Worm (Caenorhabditis elegans) whole organism, young adult: ENCODE results near the gene T21D12.7.

ENCODE experiments used
- F33H1.4 ChIP-seq: fragments of 200-800 bp; sonication (Bioruptor generic); IDR thresholded peaks from 2 replicates; pipeline ENCODE4 v1.3.6; 2022; ENCODE audit warnings: missing genetic modification reagents, missing genetic modification characterization, missing compliant biosample characterization
- K11D2.4 ChIP-seq: fragments of 200-800 bp; sonication (Bioruptor generic); IDR thresholded peaks from 2 replicates; pipeline ENCODE4 v1.3.6; 2022; ENCODE audit warnings: missing genetic modification reagents, missing genetic modification characterization, missing compliant biosample characterization
- T07F8.4 ChIP-seq: sonication (generic microtip); optimal IDR thresholded peaks from 2 replicates; lab custom pipeline; 2016; ENCODE audit warnings: mild to moderate bottlenecking, missing genetic modification characterization, moderate library complexity, missing compliant biosample characterization
- Y53F4B.3 ChIP-seq: fragments of 200-800 bp; sonication (Bioruptor generic); IDR thresholded peaks from 2 replicates; pipeline ENCODE4 v1.3.6; 2022; ENCODE audit warnings: missing genetic modification reagents, missing genetic modification characterization, missing compliant biosample characterization
- Y53G8AR.9 ChIP-seq: fragments of 200-800 bp; sonication (Bioruptor generic); conservative IDR thresholded peaks from 2 replicates; pipeline ENCODE4 v1.3.6; 2022; ENCODE audit warnings: missing genetic modification reagents, missing genetic modification characterization, missing compliant biosample characterization
- atf-7 ChIP-seq: sonication (generic microtip); optimal IDR thresholded peaks from 2 replicates; lab custom pipeline; 2017; ENCODE audit warnings: mild to moderate bottlenecking, missing genetic modification characterization, missing compliant biosample characterization
- ccch-3 ChIP-seq: fragments of 200-800 bp; sonication (Bioruptor generic); optimal IDR thresholded peaks from 2 replicates; lab custom pipeline; 2018; ENCODE audit warnings: mild to moderate bottlenecking, missing genetic modification characterization, missing compliant biosample characterization
- ceh-100 ChIP-seq: fragments of 200-800 bp; sonication (Bioruptor generic); IDR thresholded peaks from 2 replicates; pipeline ENCODE4 v1.3.6; 2022; ENCODE audit warnings: missing genetic modification reagents, missing genetic modification characterization, missing compliant biosample characterization
- dpl-1 ChIP-seq: fragments of 150-350 bp; optimal IDR thresholded peaks from 2 replicates; lab custom pipeline; 2014; ENCODE audit warnings: missing biosample characterization, missing genetic modification reagents, missing genetic modification characterization
- egrh-3 ChIP-seq: fragments of 200-800 bp; sonication (Bioruptor generic); IDR thresholded peaks from 2 replicates; pipeline ENCODE4 v1.3.6; 2022; ENCODE audit warnings: missing genetic modification reagents, missing genetic modification characterization, missing compliant biosample characterization
- hmg-1.2 ChIP-seq: fragments of 200-800 bp; sonication (Bioruptor generic); IDR thresholded peaks from 2 replicates; pipeline ENCODE4 v1.3.6; 2022; ENCODE audit warnings: missing genetic modification reagents, missing genetic modification characterization, missing compliant biosample characterization
- lag-1 ChIP-seq: fragments of 200-800 bp; sonication (Bioruptor generic); IDR thresholded peaks from 2 replicates; pipeline ENCODE4 v1.3.6; 2022; ENCODE audit warnings: missing genetic modification reagents, missing genetic modification characterization, missing compliant biosample characterization
- let-526 ChIP-seq: fragments of 200-800 bp; sonication (Bioruptor generic); IDR thresholded peaks from 2 replicates; pipeline ENCODE4 v1.3.6; 2022; ENCODE audit warnings: missing genetic modification reagents, missing genetic modification characterization, missing compliant biosample characterization
- lin-26 ChIP-seq: fragments of 200-800 bp; sonication (Bioruptor generic); IDR thresholded peaks from 2 replicates; pipeline ENCODE4 v1.3.6; 2022; ENCODE audit warnings: missing genetic modification reagents, missing genetic modification characterization, missing compliant biosample characterization
- lin-35 ChIP-seq, 3 experiments: fragments of 150-350 bp in 2 of 3; sonication (generic microtip) in 1 of 3; optimal IDR thresholded peaks; 2 replicates each; lab custom pipeline; 2014 to 2018; ENCODE audit warnings: missing biosample characterization in 3 of 3, missing genetic modification characterization in 3 of 3, missing genetic modification reagents in 3 of 3
- mcd-1 ChIP-seq: fragments of 200-800 bp; sonication (Bioruptor generic); IDR thresholded peaks from 2 replicates; pipeline ENCODE4 v1.3.6; 2022; ENCODE audit warnings: missing genetic modification reagents, missing genetic modification characterization, missing compliant biosample characterization
- mel-28 ChIP-seq: sonication (generic microtip); optimal IDR thresholded peaks from 2 replicates; lab custom pipeline; 2016; ENCODE audit warnings: borderline replicate concordance, mild to moderate bottlenecking, missing genetic modification characterization, missing compliant biosample characterization
- mes-4 ChIP-seq: sonication (generic microtip); optimal IDR thresholded peaks from 2 replicates; lab custom pipeline; 2016; ENCODE audit warnings: missing genotype, missing genetic modification characterization, missing compliant biosample characterization
- nfya-1 ChIP-seq: sonication (generic microtip); optimal IDR thresholded peaks from 2 replicates; lab custom pipeline; 2017; ENCODE audit warnings: antibody characterized with exemption, missing compliant biosample characterization, missing genetic modification characterization, borderline replicate concordance; ENCODE audit not compliant: insufficient read depth
- nfyb-1 ChIP-seq: fragments of 200-800 bp; sonication (Bioruptor generic); IDR thresholded peaks from 2 replicates; pipeline ENCODE4 v1.3.6; 2022; ENCODE audit warnings: missing genetic modification reagents, missing genetic modification characterization, missing compliant biosample characterization
- nhr-120 ChIP-seq: fragments of 200-800 bp; sonication (Bioruptor generic); IDR thresholded peaks from 2 replicates; pipeline ENCODE4 v1.3.6; 2022; ENCODE audit warnings: missing genetic modification characterization, missing compliant biosample characterization
- nhr-27 ChIP-seq: fragments of 200-800 bp; sonication (Bioruptor generic); optimal IDR thresholded peaks from 2 replicates; lab custom pipeline; 2018; ENCODE audit warnings: mild to moderate bottlenecking, missing genetic modification characterization, moderate library complexity, missing compliant biosample characterization
- repo-1 ChIP-seq: sonication (generic microtip); optimal IDR thresholded peaks from 2 replicates; lab custom pipeline; 2017; ENCODE audit warnings: mild to moderate bottlenecking, missing genetic modification characterization, missing compliant biosample characterization
- sea-2 ChIP-seq: fragments of 200-800 bp; sonication (Bioruptor generic); IDR thresholded peaks from 2 replicates; pipeline ENCODE4 v1.3.6; 2022; ENCODE audit warnings: missing genetic modification characterization, missing compliant biosample characterization
- somi-1 ChIP-seq: fragments of 200-800 bp; sonication (Bioruptor generic); optimal IDR thresholded peaks from 2 replicates; lab custom pipeline; 2018; ENCODE audit warnings: mild to moderate bottlenecking, missing genetic modification characterization, missing compliant biosample characterization
- tbx-9 ChIP-seq: sonication (generic microtip); optimal IDR thresholded peaks from 2 replicates; lab custom pipeline; 2016; ENCODE audit warnings: borderline replicate concordance, missing genetic modification characterization, inconsistent platforms, missing compliant biosample characterization
- unc-130 ChIP-seq: sonication (generic microtip); optimal IDR thresholded peaks from 2 replicates; lab custom pipeline; 2016; ENCODE audit warnings: missing genetic modification reagents, missing genetic modification characterization, missing compliant biosample characterization
- zfh-2 ChIP-seq: fragments of 200-800 bp; sonication (Bioruptor generic); conservative IDR thresholded peaks from 2 replicates; pipeline ENCODE4 v1.3.6; 2022; ENCODE audit warnings: missing genetic modification reagents, missing genetic modification characterization, missing compliant biosample characterization
- ztf-18 ChIP-seq: sonication (generic microtip); optimal IDR thresholded peaks from 2 replicates; lab custom pipeline; 2016; ENCODE audit warnings: missing genotype, mild to moderate bottlenecking, missing genetic modification characterization, missing compliant biosample characterization
- ztf-25 ChIP-seq: fragments of 200-800 bp; sonication (Bioruptor generic); IDR thresholded peaks from 2 replicates; pipeline ENCODE4 v1.3.6; 2022; ENCODE audit warnings: missing genetic modification reagents, missing genetic modification characterization, missing compliant biosample characterization
- ztf-6 ChIP-seq: fragments of 200-800 bp; sonication (Bioruptor generic); IDR thresholded peaks from 2 replicates; pipeline ENCODE4 v1.3.6; 2022; ENCODE audit warnings: missing genetic modification reagents, missing genetic modification characterization, missing compliant biosample characterization

The T21D12.7 gene

ce11 chrIV:273299-273698, 18.0 kb downstream of the T21D12.7 start, which contains the start of gene srh-282:
Gene srh-282, minus strand, starts transcription at chrIV:273399.
- no peak for TF ChIP-seq T07F8.4 (tag; lab: Kevin White, UChicago)
- no peak for TF ChIP-seq mes-4 (tag; lab: Kevin White, UChicago)
- no peak for TF ChIP-seq egrh-3 (GFP tag; lab: Robert Waterston, UW)
- no peak for TF ChIP-seq ceh-100 (GFP tag; lab: Robert Waterston, UW)
- TF ChIP-seq zfh-2 (GFP tag; lab: Robert Waterston, UW): no peak

ce11 chrIV:269107-269506, 22.1 kb downstream of the T21D12.7 start, which contains the start of gene T21D12.11:
Gene T21D12.11, plus strand, starts transcription at chrIV:269407.
- no peak for TF ChIP-seq nhr-120 (GFP tag; lab: Robert Waterston, UW)
- no peak for TF ChIP-seq mel-28 (tag; lab: Kevin White, UChicago)
- no peak for TF ChIP-seq ztf-18
- no peak for TF ChIP-seq somi-1 (GFP tag; lab: Kevin White, UChicago)
- no peak for TF ChIP-seq tbx-9 (tag; lab: Kevin White, UChicago)
- TF ChIP-seq nhr-27 (tag; lab: Kevin White, UChicago): no peak
- TF ChIP-seq ceh-100 (GFP tag; lab: Robert Waterston, UW): no peak
- TF ChIP-seq T07F8.4 (tag; lab: Kevin White, UChicago): no peak
- TF ChIP-seq ztf-6 (GFP tag; lab: Robert Waterston, UW): no peak
- no peak for TF ChIP-seq mcd-1 (GFP tag; lab: Robert Waterston, UW)
- TF ChIP-seq let-526: no peak
- TF ChIP-seq sea-2 (GFP tag; lab: Robert Waterston, UW): no peak
- TF ChIP-seq lag-1: no peak
- TF ChIP-seq F33H1.4 (GFP tag; lab: Robert Waterston, UW): no peak
- no peak for TF ChIP-seq unc-130 (GFP tag; lab: Kevin White, UChicago)
- no peak for TF ChIP-seq ztf-25 (GFP tag; lab: Robert Waterston, UW)
- TF ChIP-seq dpl-1 (GFP tag; lab: Kevin White, UChicago): no peak
- no peak for TF ChIP-seq ccch-3 (GFP tag; lab: Kevin White, UChicago)
- no peak for TF ChIP-seq egrh-3 (GFP tag; lab: Robert Waterston, UW)
- TF ChIP-seq, all 124 proteins: peak for 0

- TF ChIP-seq repo-1 (tag; lab: Kevin White, UChicago): no peak
- no peak for TF ChIP-seq Y53G8AR.9 (GFP tag; lab: Robert Waterston, UW)
- TF ChIP-seq ztf-18: no peak
- TF ChIP-seq nfya-1 (tag; lab: Kevin White, UChicago): no peak
- TF ChIP-seq Y53F4B.3 (GFP tag; lab: Robert Waterston, UW): no peak
- no peak for TF ChIP-seq nfyb-1 (GFP tag; lab: Robert Waterston, UW)
- TF ChIP-seq somi-1 (GFP tag; lab: Kevin White, UChicago): no peak
- TF ChIP-seq ccch-3 (GFP tag; lab: Kevin White, UChicago): no peak
- no peak for TF ChIP-seq hmg-1.2 (GFP tag; lab: Robert Waterston, UW)
- TF ChIP-seq lin-35 (GFP tag; optimal IDR thresholded peaks at IDR 0.05; lab: Kevin White, UChicago): no peak
- TF ChIP-seq K11D2.4 (GFP tag; lab: Robert Waterston, UW): no peak
- TF ChIP-seq atf-7: no peak
- no peak for TF ChIP-seq zfh-2 (GFP tag; lab: Robert Waterston, UW)
Measured at ce11 chrIV:266148-266547, 25.1 kb downstream of the T21D12.7 start, which contains the start of gene T21D12.12. Gene T21D12.12, plus strand, starts transcription at chrIV:266448.

ce11 chrIV:264182-264709, 27.0 kb downstream of the T21D12.7 start, which contains the start of gene pat-6:
Gene pat-6, minus strand, starts transcription at chrIV:264232.
- TF ChIP-seq lin-26 (no peak), hmg-1.2 (GFP tag; lab: Robert Waterston, UW) (peak; percentile 80; the same call in 1 of the 2 replicates), lin-35 (GFP tag; optimal IDR thresholded peaks at IDR 0.05; lab: Kevin White, UChicago) (peak in 1 of 3 experiments; percentile 34)
- TF ChIP-seq, all 124 proteins: peak for 2
